Fruit fly (Drosophila melanogaster) whole organism, embryonic: ENCODE measurements around the gene CG34107.

Experiments used
- CG10209 ChIP-seq: fragments of 200-800 bp; sonication (Bioruptor generic); optimal IDR thresholded peaks from 3 replicates; lab custom pipeline; 2017; ENCODE audit warnings: missing biosample characterization, mild to moderate bottlenecking, missing genetic modification characterization, missing genetic modification reagents
- CG10267 ChIP-seq: fragments of 200-800 bp; sonication (Bioruptor generic); optimal IDR thresholded peaks from 2 replicates; lab custom pipeline; 2018; ENCODE audit warnings: missing biosample characterization, mild to moderate bottlenecking, missing genetic modification characterization, moderate library complexity
- CG10321 ChIP-seq: fragments of 200-800 bp; sonication (Bioruptor generic); IDR thresholded peaks from 2 replicates; pipeline ENCODE4 v1.3.6; 2022; ENCODE audit warnings: missing biosample characterization, missing genetic modification characterization
- CG10462 ChIP-seq: fragments of 200-800 bp; sonication (Bioruptor generic); optimal IDR thresholded peaks from 2 replicates; lab custom pipeline; 2016; ENCODE audit warnings: missing biosample characterization, missing genetic modification characterization
- CG10959 ChIP-seq: fragments of 200-800 bp; sonication (Bioruptor generic); IDR thresholded peaks from 2 replicates; pipeline ENCODE4 v1.3.6; 2022; ENCODE audit warnings: missing biosample characterization, missing genetic modification characterization
- CG11504 ChIP-seq: fragments of 200-800 bp; sonication (Bioruptor generic); optimal IDR thresholded peaks from 3 replicates; lab custom pipeline; 2019; ENCODE audit warnings: missing biosample characterization, mild to moderate bottlenecking, missing genetic modification characterization, moderate library complexity
- CG12659 ChIP-seq: fragments of 200-800 bp; sonication (Bioruptor generic); optimal IDR thresholded peaks from 3 replicates; lab custom pipeline; 2017; ENCODE audit warnings: mild to moderate bottlenecking, missing biosample characterization, missing genetic modification reagents, missing genetic modification characterization
- CG13287 ChIP-seq: fragments of 200-800 bp; sonication (Bioruptor generic); IDR thresholded peaks from 2 replicates; pipeline ENCODE4 v1.3.6; 2022; ENCODE audit warnings: missing biosample characterization, missing genetic modification characterization; ENCODE audit not compliant: partially characterized antibody
- CG15011 ChIP-seq: fragments of 200-800 bp; sonication (Bioruptor generic); optimal IDR thresholded peaks from 3 replicates; lab custom pipeline; 2018; ENCODE audit warnings: missing biosample characterization, mild to moderate bottlenecking, missing genetic modification characterization
- CG16813 ChIP-seq: fragments of 200-800 bp; sonication (Bioruptor generic); IDR thresholded peaks from 3 replicates; pipeline ENCODE4 v1.3.6; 2022; ENCODE audit warnings: missing biosample characterization, missing genetic modification characterization; ENCODE audit not compliant: partially characterized antibody
- CG17829 ChIP-seq: fragments of 200-800 bp; optimal IDR thresholded peaks from 2 replicates; lab custom pipeline; 2019; ENCODE audit warnings: missing biosample characterization, mild to moderate bottlenecking, missing genetic modification characterization, moderate library complexity
- CG2199 ChIP-seq: fragments of 200-800 bp; sonication (Bioruptor generic); IDR thresholded peaks from 3 replicates; pipeline ENCODE4 v1.3.6; 2022; ENCODE audit warnings: missing biosample characterization, missing genetic modification characterization
- CG2678 ChIP-seq: fragments of 200-800 bp; sonication (Bioruptor generic); optimal IDR thresholded peaks from 3 replicates; lab custom pipeline; 2019; ENCODE audit warnings: missing biosample characterization, mild to moderate bottlenecking, missing genetic modification characterization, moderate library complexity
- CG34422 ChIP-seq: fragments of 200-800 bp; sonication (Bioruptor generic); IDR thresholded peaks from 3 replicates; pipeline ENCODE4 v1.3.6; 2022; ENCODE audit warnings: missing biosample characterization, missing genetic modification characterization
- CG8089 ChIP-seq: fragments of 200-800 bp; sonication (Bioruptor generic); optimal IDR thresholded peaks from 3 replicates; lab custom pipeline; 2016; ENCODE audit warnings: missing biosample characterization, missing genetic modification characterization
- CG9727 ChIP-seq: fragments of 200-800 bp; sonication (Bioruptor generic); optimal IDR thresholded peaks from 3 replicates; lab custom pipeline; 2017; ENCODE audit warnings: missing biosample characterization, mild to moderate bottlenecking, missing genetic modification characterization
- D19A ChIP-seq: fragments of 200-800 bp; optimal IDR thresholded peaks from 3 replicates; lab custom pipeline; 2019; ENCODE audit warnings: missing biosample characterization, mild to moderate bottlenecking, missing genetic modification characterization, moderate library complexity
- HHEX ChIP-seq: fragments of 200-800 bp; sonication (Bioruptor generic); optimal IDR thresholded peaks from 3 replicates; lab custom pipeline; 2017; ENCODE audit warnings: missing biosample characterization, mild to moderate bottlenecking, missing genetic modification characterization, missing genetic modification reagents
- Hey ChIP-seq: fragments of 200-800 bp; sonication (Bioruptor generic); optimal IDR thresholded peaks from 3 replicates; lab custom pipeline; 2018; ENCODE audit warnings: missing biosample characterization, mild to moderate bottlenecking, missing genetic modification characterization
- Hr51 ChIP-seq, 2 experiments: fragments of 200-800 bp; sonication (Bioruptor generic); optimal IDR thresholded peaks; 2 replicates in 1 of 2; 3 replicates in 1 of 2; lab custom pipeline; 2016 to 2018; ENCODE audit warnings: missing biosample characterization in 2 of 2, missing genetic modification characterization in 2 of 2, mild to moderate bottlenecking in 1 of 2, moderate library complexity in 1 of 2
- Meics ChIP-seq: fragments of 200-800 bp; sonication (Bioruptor generic); optimal IDR thresholded peaks from 2 replicates; lab custom pipeline; 2017; ENCODE audit warnings: missing biosample characterization, mild to moderate bottlenecking, missing genetic modification characterization
- NC2α ChIP-seq: fragments of 200-800 bp; sonication (Bioruptor generic); optimal IDR thresholded peaks from 2 replicates; lab custom pipeline; 2016; ENCODE audit warnings: missing biosample characterization, missing genetic modification characterization
- Nf-YB ChIP-seq: fragments of 200-800 bp; sonication (Bioruptor generic); optimal IDR thresholded peaks from 3 replicates; lab custom pipeline; 2019; ENCODE audit warnings: missing biosample characterization, mild to moderate bottlenecking, missing genetic modification characterization, moderate library complexity
- Rfx ChIP-seq: fragments of 200-800 bp; sonication (Bioruptor generic); IDR thresholded peaks from 2 replicates; pipeline ENCODE4 v1.3.6; 2022; ENCODE audit warnings: missing biosample characterization, missing genetic modification characterization
- Scr ChIP-seq: fragments of 200-800 bp; sonication (Bioruptor generic); IDR thresholded peaks from 2 replicates; pipeline ENCODE4 v1.3.6; 2022; ENCODE audit warnings: missing biosample characterization, missing genetic modification characterization; ENCODE audit not compliant: partially characterized antibody
- Six4 ChIP-seq: fragments of 200-800 bp; sonication (Bioruptor generic); optimal IDR thresholded peaks from 2 replicates; lab custom pipeline; 2016; ENCODE audit warnings: missing biosample characterization, missing genetic modification characterization
- ac ChIP-seq: fragments of 200-800 bp; sonication (Bioruptor generic); optimal IDR thresholded peaks from 3 replicates; lab custom pipeline; 2017; ENCODE audit warnings: missing biosample characterization, mild to moderate bottlenecking, missing genetic modification characterization
- cad ChIP-seq: fragments of >200 bp; optimal IDR thresholded peaks from 2 replicates; lab custom pipeline; 2017; ENCODE audit warnings: missing biosample characterization, missing genetic modification characterization
- crc ChIP-seq: fragments of 200-800 bp; sonication (Bioruptor generic); optimal IDR thresholded peaks from 2 replicates; lab custom pipeline; 2016; ENCODE audit warnings: missing biosample characterization, missing genetic modification characterization
- cwo ChIP-seq: fragments of 200-800 bp; sonication (Bioruptor generic); optimal IDR thresholded peaks from 3 replicates; lab custom pipeline; 2017; ENCODE audit warnings: missing biosample characterization, missing genetic modification characterization, mild to moderate bottlenecking, moderate library complexity, missing genetic modification reagents
- dati ChIP-seq: fragments of 200-800 bp; sonication (Bioruptor generic); IDR thresholded peaks from 2 replicates; pipeline ENCODE4 v1.3.6; 2022; ENCODE audit warnings: missing biosample characterization, missing genetic modification characterization
- dmrt99B ChIP-seq: fragments of 200-800 bp; sonication (Bioruptor generic); optimal IDR thresholded peaks from 2 replicates; lab custom pipeline; 2018; ENCODE audit warnings: missing biosample characterization, mild to moderate bottlenecking, missing genetic modification characterization, moderate library complexity
- ewg ChIP-seq: fragments of 200-800 bp; sonication (Bioruptor generic); optimal IDR thresholded peaks from 3 replicates; lab custom pipeline; 2017; ENCODE audit warnings: mild to moderate bottlenecking, missing biosample characterization, missing genetic modification reagents, missing genetic modification characterization
- fd96Cb ChIP-seq: fragments of 200-800 bp; sonication (Bioruptor generic); optimal IDR thresholded peaks from 2 replicates; lab custom pipeline; 2018; ENCODE audit warnings: missing biosample characterization, mild to moderate bottlenecking, missing genetic modification characterization, moderate library complexity
- gce ChIP-seq: fragments of 200-800 bp; sonication (Bioruptor generic); IDR thresholded peaks from 3 replicates; pipeline ENCODE4 v1.3.6; 2022; ENCODE audit warnings: missing biosample characterization, missing genetic modification characterization
- grau ChIP-seq: fragments of 200-800 bp; optimal IDR thresholded peaks from 3 replicates; lab custom pipeline; 2019; ENCODE audit warnings: missing biosample characterization, mild to moderate bottlenecking, missing genetic modification characterization, moderate library complexity
- ham ChIP-seq: fragments of 200-800 bp; sonication (Bioruptor generic); IDR thresholded peaks from 2 replicates; pipeline ENCODE4 v1.3.6; 2022; ENCODE audit warnings: missing biosample characterization, missing genetic modification characterization
- hbn ChIP-seq: fragments of 200-800 bp; sonication (Bioruptor generic); IDR thresholded peaks from 2 replicates; pipeline ENCODE4 v1.3.6; 2022; ENCODE audit warnings: missing biosample characterization, missing genetic modification characterization; ENCODE audit not compliant: partially characterized antibody
- lab ChIP-seq: fragments of 200-800 bp; sonication (Bioruptor generic); optimal IDR thresholded peaks from 3 replicates; lab custom pipeline; 2017; ENCODE audit warnings: missing biosample characterization, missing genetic modification characterization, mild to moderate bottlenecking, moderate library complexity, missing genetic modification reagents
- nmo ChIP-seq: fragments of 200-800 bp; sonication (Bioruptor generic); optimal IDR thresholded peaks from 2 replicates; lab custom pipeline; 2018; ENCODE audit warnings: missing biosample characterization, mild to moderate bottlenecking, missing genetic modification characterization, moderate library complexity
- p53 ChIP-seq: fragments of 200-800 bp; sonication (Bioruptor generic); optimal IDR thresholded peaks from 2 replicates; lab custom pipeline; 2016; ENCODE audit warnings: missing biosample characterization, missing genetic modification characterization
- pho ChIP-seq: fragments of 200-800 bp; sonication (Bioruptor generic); optimal IDR thresholded peaks from 2 replicates; lab custom pipeline; 2016; ENCODE audit warnings: missing biosample characterization, missing genetic modification characterization
- psq ChIP-seq: fragments of 200-800 bp; sonication (Bioruptor generic); optimal IDR thresholded peaks from 2 replicates; lab custom pipeline; 2017; ENCODE audit warnings: missing biosample characterization, missing genetic modification characterization
- row ChIP-seq: fragments of 200-800 bp; sonication (Bioruptor generic); IDR thresholded peaks from 3 replicates; pipeline ENCODE4 v1.3.6; 2022; ENCODE audit warnings: missing biosample characterization, missing genetic modification characterization
- sens-2 ChIP-seq: fragments of 200-800 bp; sonication (Bioruptor generic); IDR thresholded peaks from 2 replicates; pipeline ENCODE4 v1.3.6; 2022; ENCODE audit warnings: missing biosample characterization, missing genetic modification characterization
- so ChIP-seq: fragments of 200-800 bp; sonication (Bioruptor generic); IDR thresholded peaks from 3 replicates; pipeline ENCODE4 v1.3.6; 2022; ENCODE audit warnings: missing biosample characterization, missing genetic modification characterization
- twi ChIP-seq: fragments of 200-800 bp; optimal IDR thresholded peaks from 2 replicates; lab custom pipeline; 2019; ENCODE audit warnings: missing biosample characterization, mild to moderate bottlenecking, missing genetic modification characterization, moderate library complexity
- tx ChIP-seq: fragments of 200-800 bp; sonication (Bioruptor generic); optimal IDR thresholded peaks from 2 replicates; lab custom pipeline; 2016; ENCODE audit warnings: missing biosample characterization, missing genetic modification characterization
- zen2 ChIP-seq: fragments of 200-800 bp; sonication (Bioruptor generic); IDR thresholded peaks from 3 replicates; pipeline ENCODE4 v1.3.6; 2022; ENCODE audit warnings: missing biosample characterization, missing genetic modification characterization; ENCODE audit not compliant: partially characterized antibody

CG34107 gene

DNA sequence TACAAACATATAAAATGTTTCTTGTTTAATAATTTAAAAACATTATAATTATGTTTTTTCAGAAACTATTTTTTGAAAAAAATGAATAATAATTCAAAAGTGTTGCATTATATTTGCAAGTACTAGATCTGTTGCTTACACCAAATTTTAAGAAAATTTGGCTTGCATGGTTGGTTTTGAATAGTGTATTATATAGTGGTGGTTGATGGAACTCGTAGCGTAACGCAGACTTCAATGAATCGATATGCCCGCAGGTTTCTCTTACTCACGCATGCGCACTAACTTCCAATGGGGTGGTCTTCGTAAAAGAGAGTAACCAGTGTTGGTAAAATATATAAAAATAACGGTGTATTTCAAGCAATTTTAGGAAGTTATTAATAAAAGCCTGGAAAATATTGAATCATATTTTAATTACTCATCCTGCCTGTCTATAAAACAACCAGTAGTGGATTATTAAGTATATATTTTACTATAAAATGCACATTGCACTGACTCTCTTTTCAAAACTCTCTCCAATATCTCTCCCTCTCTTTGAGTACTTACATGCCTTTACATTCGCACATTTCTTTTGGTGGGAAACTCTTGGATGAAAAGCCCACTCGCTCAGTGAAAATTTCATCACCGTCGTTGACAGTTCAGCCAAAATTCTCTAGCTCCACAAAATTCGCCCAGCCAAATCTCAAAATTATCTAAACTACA lies 34.5 kb upstream of the CG34107 start, which contains the start of gene Syn (continued):
- peak; percentile 40 for TF ChIP-seq CG11504
- no peak for TF ChIP-seq CG16813 (GFP tag; lab: Robert Waterston, UW)
- peak; percentile 73 for TF ChIP-seq D19A (tag; lab: Kevin White, UChicago)
- no peak for TF ChIP-seq psq (GFP tag; lab: Kevin White, UChicago)
- TF ChIP-seq Nf-YB (GFP tag; lab: Kevin White, UChicago): no peak
- TF ChIP-seq grau: peak; percentile 31
- no peak for TF ChIP-seq Scr (GFP tag; lab: Robert Waterston, UW)
- TF ChIP-seq tx (GFP tag; lab: Kevin White, UChicago): no peak
- TF ChIP-seq Hey (tag; lab: Kevin White, UChicago): no peak
- TF ChIP-seq CG17829 (tag; lab: Kevin White, UChicago): no peak
- no peak for TF ChIP-seq crc (GFP tag; lab: Kevin White, UChicago)
- 0 out of 2 replicates have a peak, but pooled peaks have one; percentile 8 for TF ChIP-seq Rfx (GFP tag; lab: Robert Waterston, UW)
- peak; percentile 26 for TF ChIP-seq nmo
- TF ChIP-seq pho (GFP tag; lab: Kevin White, UChicago): no peak
- TF ChIP-seq dmrt99B (tag; lab: Kevin White, UChicago): peak; percentile 24
- no peak for TF ChIP-seq NC2α (GFP tag; lab: Kevin White, UChicago)
- TF ChIP-seq CG10267 (tag; lab: Kevin White, UChicago): peak; percentile 24
- TF ChIP-seq CG8089 (GFP tag; lab: Kevin White, UChicago): no peak
- no peak for TF ChIP-seq so (GFP tag; lab: Robert Waterston, UW)
- TF ChIP-seq ewg (GFP tag; lab: Kevin White, UChicago): peak; percentile 90
- no peak for TF ChIP-seq ac (GFP tag; lab: Kevin White, UChicago)
- peak in 1 of 2 experiments; percentile 62 for TF ChIP-seq Hr51 (GFP tag; optimal IDR thresholded peaks at IDR 0.05; lab: Kevin White, UChicago)
- peak; percentile 3 for TF ChIP-seq fd96Cb (tag; lab: Kevin White, UChicago)
- peak; percentile 6 for TF ChIP-seq cwo
- TF ChIP-seq row: peak; percentile 63
- TF ChIP-seq CG15011 (GFP tag; lab: Kevin White, UChicago): no peak
- no peak for TF ChIP-seq sens-2 (GFP tag; lab: Robert Waterston, UW)
- TF ChIP-seq CG13287: no peak
- TF ChIP-seq gce (GFP tag; lab: Robert Waterston, UW): no peak
- TF ChIP-seq Six4 (GFP tag; lab: Kevin White, UChicago): no peak
- peak; percentile 9 for TF ChIP-seq CG12659 (GFP tag; lab: Kevin White, UChicago)
- no peak for TF ChIP-seq twi (tag; lab: Kevin White, UChicago)
- peak; percentile 28 for TF ChIP-seq lab
- no peak for TF ChIP-seq ham
- no peak for TF ChIP-seq CG10462 (GFP tag; lab: Kevin White, UChicago)
- no peak for TF ChIP-seq CG2199 (GFP tag; lab: Robert Waterston, UW)
- TF ChIP-seq CG10209 (GFP tag; lab: Kevin White, UChicago): no peak
- peak; percentile 32 for TF ChIP-seq Meics (GFP tag; lab: Kevin White, UChicago)
- TF ChIP-seq cad (GFP tag; lab: Kevin White, UChicago): no peak
- no peak for TF ChIP-seq dati
- no peak for TF ChIP-seq p53 (GFP tag; lab: Kevin White, UChicago)
- peak; percentile 35 for TF ChIP-seq CG9727
- no peak for TF ChIP-seq HHEX (GFP tag; lab: Kevin White, UChicago)
- TF ChIP-seq CG10321: no peak
- TF ChIP-seq CG2678 (tag; lab: Kevin White, UChicago): peak; percentile 54
- TF ChIP-seq CG10959 (GFP tag; lab: Robert Waterston, UW): no peak
- no peak for TF ChIP-seq zen2 (GFP tag; lab: Robert Waterston, UW)
- no peak for TF ChIP-seq hbn (GFP tag; lab: Robert Waterston, UW)
- no peak for TF ChIP-seq CG34422 (GFP tag; lab: Robert Waterston, UW)
